Worm (Caenorhabditis elegans): ENCODE measurements around the gene Y53F4B.51.

The Y53F4B.51 gene

ce11 chrII:14969320-14969950 is 44.8 kb downstream of the Y53F4B.51 start, which contains the start of the genes pole-4, nsun-5 and metl-2:
TSS of gene pole-4 (minus strand) at chrII:14969354.
TSS of gene nsun-5 (plus strand) at chrII:14969617.
TSS of gene metl-2 (plus strand) at chrII:14969900.
- TF ChIP-seq hlh-30 (tag; optimal IDR thresholded peaks at IDR 0.05; ENCODE audit: insufficient read depth) (peak; percentile 24), lin-38 (GFP tag; IDR thresholded peaks at IDR 0.05) (peak; percentile 92), nhr-42 (GFP tag; IDR thresholded peaks at IDR 0.05) (no peak), madf-9 (GFP tag; conservative IDR thresholded peaks at IDR 0.05) (no peak), F37D6.2 (tag; optimal IDR thresholded peaks at IDR 0.05) (no peak), T20F7.1 (GFP tag; optimal IDR thresholded peaks at IDR 0.05) (no peak), fkh-10 (GFP tag; optimal IDR thresholded peaks at IDR 0.05) (peak; percentile 11), lsy-2 (tag; optimal IDR thresholded peaks at IDR 0.05) (peak in 1 of 2 experiments; percentile 77), aha-1 (tag) (peak; percentile 71), ceh-62 (tag; optimal IDR thresholded peaks at IDR 0.05) (no peak), nhr-28 (tag; optimal IDR thresholded peaks at IDR 0.05) (peak; percentile 1), mep-1 (tag; optimal IDR thresholded peaks at IDR 0.05) (peak; percentile 34), aly-2 (tag; optimal IDR thresholded peaks at IDR 0.05) (no peak), ctbp-1 (GFP tag; IDR thresholded peaks at IDR 0.05) (0 out of 2 replicates have a peak, but pooled peaks have one; percentile 15), mes-2 (tag; optimal IDR thresholded peaks at IDR 0.05; ENCODE audit: poor library complexity, severe bottlenecking) (peak; percentile 65), nhr-6 (tag; optimal IDR thresholded peaks at IDR 0.05) (peak; percentile 39), nhr-77 (tag; optimal IDR thresholded peaks at IDR 0.05) (peak; percentile 74), daf-16 (GFP tag; optimal IDR thresholded peaks at IDR 0.05) (no peak), daf-16 (tag; optimal IDR thresholded peaks at IDR 0.05) (peak; percentile 21), dpl-1 (GFP tag; optimal IDR thresholded peaks at IDR 0.05) (peak; percentile 81), dve-1 (tag; optimal IDR thresholded peaks at IDR 0.05; ENCODE audit: insufficient read depth) (peak; percentile 23), rbr-2 (tag; optimal IDR thresholded peaks at IDR 0.05) (peak; percentile 11), cey-2 (tag; optimal IDR thresholded peaks at IDR 0.05; ENCODE audit: borderline replicate concordance, insufficient read depth) (no peak), lir-3 (tag; optimal IDR thresholded peaks at IDR 0.05) (no peak), Y5F2A.4 (GFP tag; optimal IDR thresholded peaks at IDR 0.05) (no peak)

DNA sequence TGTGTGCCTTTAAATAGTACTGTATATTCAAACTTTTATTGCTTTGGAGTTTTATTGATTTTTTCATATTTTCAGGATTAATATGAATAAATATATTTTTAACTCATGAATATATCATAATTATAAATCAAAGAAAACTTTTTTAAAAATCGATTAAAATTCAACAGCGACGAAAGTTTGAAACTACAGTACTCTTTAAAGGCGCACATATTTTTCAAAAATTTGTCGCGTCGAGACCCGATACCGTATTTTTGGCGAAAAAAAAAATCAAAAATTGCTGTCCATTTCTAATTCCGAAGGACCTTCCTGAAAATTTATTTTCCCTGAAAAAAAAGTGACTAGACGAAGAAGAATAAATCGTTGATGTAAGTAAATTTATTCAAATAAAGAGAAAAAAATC is 46.0 kb downstream of the Y53F4B.51 start:
- TF ChIP-seq lin-15B (tag; optimal IDR thresholded peaks at IDR 0.05) (no peak), spr-3 (GFP tag; optimal IDR thresholded peaks at IDR 0.05) (no peak), ama-1 (optimal IDR thresholded peaks at IDR 0.05) (no peak), ceh-44 (GFP tag; IDR thresholded peaks at IDR 0.05) (no peak), daf-16 (GFP tag; optimal IDR thresholded peaks at IDR 0.05) (no peak), daf-16 (tag; optimal IDR thresholded peaks at IDR 0.05) (no peak), gei-8 (GFP tag; optimal IDR thresholded peaks at IDR 0.05) (no peak), ZK337.2 (GFP tag; IDR thresholded peaks at IDR 0.05) (no peak), nhr-28 (tag; optimal IDR thresholded peaks at IDR 0.05) (no peak), ceh-62 (tag; optimal IDR thresholded peaks at IDR 0.05) (no peak), nhr-111 (GFP tag; optimal IDR thresholded peaks at IDR 0.05) (no peak), daf-8 (GFP tag; IDR thresholded peaks at IDR 0.05) (no peak), aha-1 (tag) (no peak), nhr-237 (tag; optimal IDR thresholded peaks at IDR 0.05) (no peak), F49E8.2 (tag; optimal IDR thresholded peaks at IDR 0.05; ENCODE audit: borderline replicate concordance) (no peak)

ce11 chrII:14967084-14967483 is 47.2 kb downstream of the Y53F4B.51 start:
- TF ChIP-seq madf-5 (GFP tag; IDR thresholded peaks at IDR 0.05) (no peak), aha-1 (tag) (peak; percentile 86), aly-2 (tag; optimal IDR thresholded peaks at IDR 0.05) (no peak), dve-1 (tag; optimal IDR thresholded peaks at IDR 0.05; ENCODE audit: insufficient read depth) (peak; percentile 0), nhr-28 (tag; optimal IDR thresholded peaks at IDR 0.05) (peak; percentile 37), ctbp-1 (GFP tag; IDR thresholded peaks at IDR 0.05) (no peak), ceh-82 (tag; optimal IDR thresholded peaks at IDR 0.05) (no peak), daf-16 (GFP tag; optimal IDR thresholded peaks at IDR 0.05) (no peak), daf-16 (tag; optimal IDR thresholded peaks at IDR 0.05) (peak; percentile 27), pqm-1 (tag; optimal IDR thresholded peaks at IDR 0.05) (no peak), saeg-2 (GFP tag; IDR thresholded peaks at IDR 0.05) (no peak), lin-29 (GFP tag; IDR thresholded peaks at IDR 0.05) (no peak), pha-4 (GFP tag; IDR thresholded peaks at IDR 0.05) (no peak), pha-4 (tag; optimal IDR thresholded peaks at IDR 0.05) (peak; percentile 55), nhr-237 (tag; optimal IDR thresholded peaks at IDR 0.05) (no peak)
